Worm (Caenorhabditis elegans) whole organism, mixed stage, embryonic: ENCODE results near the gene F31E8.5.

Source experiments
- blmp-1 ChIP-seq: fragments of 150-350 bp; optimal IDR thresholded peaks from 2 replicates; lab custom pipeline; 2014; ENCODE audit warnings: missing biosample characterization, missing genetic modification characterization
- drap-1 ChIP-seq: fragments of 200-800 bp; sonication (Bioruptor generic); optimal IDR thresholded peaks from 3 replicates; lab custom pipeline; 2018; ENCODE audit warnings: mild to moderate bottlenecking, missing genetic modification characterization, missing compliant biosample characterization
- elt-1 ChIP-seq: sonication (generic microtip); optimal IDR thresholded peaks from 2 replicates; lab custom pipeline; 2017; ENCODE audit warnings: missing genetic modification characterization, mild to moderate bottlenecking, missing compliant biosample characterization, antibody characterized with exemption, moderate library complexity, borderline replicate concordance; ENCODE audit not compliant: insufficient read depth
- elt-3 ChIP-seq: fragments of 150-350 bp; optimal IDR thresholded peaks from 2 replicates; lab custom pipeline; 2014; ENCODE audit warnings: missing biosample characterization, missing genetic modification characterization
- ham-2 ChIP-seq: fragments of 200-800 bp; sonication (Bioruptor generic); optimal IDR thresholded peaks from 2 replicates; lab custom pipeline; 2018; ENCODE audit warnings: mild to moderate bottlenecking, missing genetic modification characterization, missing compliant biosample characterization
- mab-5 ChIP-seq: fragments of 150-350 bp; optimal IDR thresholded peaks from 2 replicates; lab custom pipeline; 2014; ENCODE audit warnings: missing biosample characterization, missing genetic modification characterization
- mls-2 ChIP-seq: sonication (generic microtip); optimal IDR thresholded peaks from 2 replicates; lab custom pipeline; 2016; ENCODE audit warnings: mild to moderate bottlenecking, missing genetic modification characterization, moderate library complexity, missing compliant biosample characterization
- nhr-2 ChIP-seq: fragments of 150-350 bp; optimal IDR thresholded peaks from 2 replicates; lab custom pipeline; 2014; ENCODE audit warnings: missing biosample characterization, missing genetic modification characterization
- nhr-237 ChIP-seq: fragments of 150-350 bp; optimal IDR thresholded peaks from 2 replicates; lab custom pipeline; 2014; ENCODE audit warnings: missing biosample characterization, missing genetic modification characterization
- nhr-76 ChIP-seq: sonication (generic microtip); optimal IDR thresholded peaks from 2 replicates; lab custom pipeline; 2017; ENCODE audit warnings: missing biosample characterization, missing genetic modification characterization
- pha-4 ChIP-seq: fragments of 150-350 bp; optimal IDR thresholded peaks from 2 replicates; lab custom pipeline; 2018; ENCODE audit warnings: missing biosample characterization, missing genetic modification reagents, missing genetic modification characterization
- sem-2 ChIP-seq: fragments of 200-800 bp; sonication (Bioruptor generic); optimal IDR thresholded peaks from 2 replicates; lab custom pipeline; 2018; ENCODE audit warnings: mild to moderate bottlenecking, missing genetic modification characterization, missing compliant biosample characterization
- snpc-4 ChIP-seq: fragments of 150-350 bp; optimal IDR thresholded peaks from 2 replicates; lab custom pipeline; 2014; ENCODE audit warnings: missing biosample characterization, missing genetic modification characterization
- ztf-11 ChIP-seq: fragments of 150-350 bp; optimal IDR thresholded peaks from 2 replicates; lab custom pipeline; 2014; ENCODE audit warnings: missing biosample characterization, missing genetic modification characterization

ce11 chrII:6783377-6783829, 23.7 kb downstream of the F31E8.5 start, which contains the start of gene gldi-2:
- TF ChIP-seq snpc-4 (no peak), mls-2 (tag; lab: Kevin White, UChicago) (no peak), ham-2 (GFP tag; lab: Kevin White, UChicago) (no peak), blmp-1 (tag; lab: Kevin White, UChicago) (no peak), sem-2 (GFP tag; lab: Kevin White, UChicago) (no peak), nhr-237 (tag; lab: Kevin White, UChicago) (no peak), drap-1 (GFP tag; lab: Kevin White, UChicago) (no peak), mab-5 (tag; lab: Kevin White, UChicago) (no peak), pha-4 (tag; lab: Kevin White, UChicago) (no peak), elt-3 (tag; lab: Kevin White, UChicago) (no peak), nhr-76 (tag; lab: Kevin White, UChicago) (no peak), ztf-11 (no peak), nhr-2 (tag; lab: Kevin White, UChicago) (no peak), elt-1 (tag; lab: Kevin White, UChicago) (no peak)
